Worm (Caenorhabditis elegans): ENCODE data around the gene nas-39.

The nas-39 gene

ce11 chrX:16456659-16457058 is at the start of gene nas-39:
nas-39 (plus strand) TSS chrX:16456927.
- TF ChIP-seq elt-2 (tag; optimal IDR thresholded peaks at IDR 0.05) (peak; percentile 69), hpl-2 (GFP tag; optimal IDR thresholded peaks at IDR 0.05) (no peak), irx-1 (tag; optimal IDR thresholded peaks at IDR 0.05) (no peak), tbx-2 (tag; optimal IDR thresholded peaks at IDR 0.05) (no peak), fkh-8 (tag; optimal IDR thresholded peaks at IDR 0.05) (no peak)

- no peak for TF ChIP-seq Y116A8C.19 (tag; optimal IDR thresholded peaks at IDR 0.05; ENCODE audit: borderline replicate concordance)
- TF ChIP-seq lin-14 (GFP tag; optimal IDR thresholded peaks at IDR 0.05), result peak; percentile 41
These were observed 47.5 kb upstream of the nas-39 start for ce11 chrX:16409220-16409619.

- TF ChIP-seq grh-1 (GFP tag; IDR thresholded peaks at IDR 0.05) (no peak), unc-30 (tag; optimal IDR thresholded peaks at IDR 0.05) (no peak), C16A3.4 (tag; optimal IDR thresholded peaks at IDR 0.05) (no peak), nhr-84 (tag; optimal IDR thresholded peaks at IDR 0.05) (no peak), vab-15 (tag; optimal IDR thresholded peaks at IDR 0.05) (no peak), pqm-1 (tag; optimal IDR thresholded peaks at IDR 0.05) (no peak), unc-86 (tag; optimal IDR thresholded peaks at IDR 0.05) (no peak), C04F5.9 (tag; optimal IDR thresholded peaks at IDR 0.05) (no peak), sup-37 (GFP tag; optimal IDR thresholded peaks at IDR 0.05) (no peak), jun-1 (tag; optimal IDR thresholded peaks at IDR 0.05) (no peak), ama-1 (optimal IDR thresholded peaks at IDR 0.05) (no peak), hpl-2 (GFP tag; optimal IDR thresholded peaks at IDR 0.05) (no peak), ceh-88 (GFP tag; IDR thresholded peaks at IDR 0.05) (no peak), skn-1 (tag; optimal IDR thresholded peaks at IDR 0.05) (no peak), nhr-11 (tag; optimal IDR thresholded peaks at IDR 0.05) (no peak)
These were observed 44.7 kb upstream of the nas-39 start for ce11 chrX:16411985-16412384.

- TF ChIP-seq nhr-84 (tag; optimal IDR thresholded peaks at IDR 0.05) (no peak), unc-130 (tag; optimal IDR thresholded peaks at IDR 0.05) (no peak), elt-2 (tag; optimal IDR thresholded peaks at IDR 0.05) (peak; percentile 47)
These were observed 43.3 kb upstream of the nas-39 start for ce11 chrX:16413208-16413995.

ce11 chrX:16414572-16414971 is 42.2 kb upstream of the nas-39 start:
- TF ChIP-seq blmp-1 (tag; optimal IDR thresholded peaks at IDR 0.05), result peak; percentile 30
- no peak for TF ChIP-seq mef-2 (tag; optimal IDR thresholded peaks at IDR 0.05)
- no peak for TF ChIP-seq ama-1 (optimal IDR thresholded peaks at IDR 0.05)
- TF ChIP-seq lin-14 (GFP tag; optimal IDR thresholded peaks at IDR 0.05), result peak; percentile 59
- no peak for TF ChIP-seq Y116A8C.19 (tag; optimal IDR thresholded peaks at IDR 0.05; ENCODE audit: borderline replicate concordance)
- TF ChIP-seq ets-5 (GFP tag; IDR thresholded peaks at IDR 0.05), result no peak
- peak; percentile 11 for TF ChIP-seq snu-23 (GFP tag; optimal IDR thresholded peaks at IDR 0.05)
- no peak for TF ChIP-seq vab-15 (tag; optimal IDR thresholded peaks at IDR 0.05)
- TF ChIP-seq mdl-1 (tag; optimal IDR thresholded peaks at IDR 0.05), result no peak
- TF ChIP-seq aly-2 (tag; optimal IDR thresholded peaks at IDR 0.05), result no peak
- no peak for TF ChIP-seq nhr-28 (tag; optimal IDR thresholded peaks at IDR 0.05)
- peak; percentile 68 for TF ChIP-seq nhr-85 (tag)
- TF ChIP-seq pqm-1 (tag; optimal IDR thresholded peaks at IDR 0.05), result no peak

ce11 chrX:16416790-16417330 is 39.9 kb upstream of the nas-39 start, which contains the start of gene eat-17:
eat-17 (minus strand) TSS chrX:16416840.
- TF ChIP-seq ces-1 (GFP tag; optimal IDR thresholded peaks at IDR 0.05) (no peak), egl-13 (tag; optimal IDR thresholded peaks at IDR 0.05) (no peak)
